Worm (Caenorhabditis elegans): ENCODE measurements around the gene str-18.
A peak's percentile ranks its signal among the peaks of the same experiment; 100 is the strongest.

The str-18 gene

DNA sequence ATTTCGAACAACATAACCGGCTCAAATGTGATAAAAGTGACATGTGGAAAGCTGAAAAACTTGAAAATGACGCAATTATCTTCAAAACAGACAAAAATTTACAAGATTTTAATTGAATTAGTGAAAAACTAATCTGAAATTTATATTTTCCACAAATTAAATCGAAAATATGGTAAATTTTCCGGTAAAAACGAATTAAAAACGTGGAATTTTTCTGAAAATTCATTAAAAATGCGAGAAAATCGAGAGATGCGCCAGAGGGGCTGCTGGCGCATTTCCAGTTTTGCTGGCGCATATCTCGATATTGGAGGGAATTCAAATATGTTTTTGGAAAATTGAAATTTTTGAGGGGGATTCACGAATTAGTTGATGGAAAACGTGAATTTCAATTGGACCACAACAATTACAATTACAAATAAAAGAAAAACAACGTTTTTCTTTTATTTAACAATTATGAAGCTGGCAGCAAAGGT lies 24.4 kb upstream of the str-18 start, which contains the start of the genes haf-3 and F57A10.2 (continued):
- TF ChIP-seq dpl-1 (GFP tag; optimal IDR thresholded peaks at IDR 0.05) (peak; percentile 99), snpc-1.2 (GFP tag; IDR thresholded peaks at IDR 0.05) (peak; percentile 70), zip-11 (GFP tag; IDR thresholded peaks at IDR 0.05) (no peak), saeg-2 (GFP tag; IDR thresholded peaks at IDR 0.05) (no peak), nhr-10 (tag; optimal IDR thresholded peaks at IDR 0.05) (no peak), daf-16 (GFP tag; optimal IDR thresholded peaks at IDR 0.05) (peak in 1 of 2 experiments; percentile 58), daf-16 (tag; optimal IDR thresholded peaks at IDR 0.05) (peak; percentile 42), daf-19 (GFP tag; conservative IDR thresholded peaks at IDR 0.05) (no peak), mdl-1 (tag; optimal IDR thresholded peaks at IDR 0.05) (peak in 1 of 2 experiments; percentile 21), nhr-11 (tag; optimal IDR thresholded peaks at IDR 0.05) (peak; percentile 79), nhr-76 (tag; optimal IDR thresholded peaks at IDR 0.05) (no peak), ztf-11 (tag; optimal IDR thresholded peaks at IDR 0.05) (no peak), php-3 (GFP tag; IDR thresholded peaks at IDR 0.05) (peak; percentile 68; the same call in 1 of the 2 replicates), dmd-8 (GFP tag; IDR thresholded peaks at IDR 0.05) (no peak), nhr-42 (GFP tag; IDR thresholded peaks at IDR 0.05) (no peak), tag-97 (GFP tag; IDR thresholded peaks at IDR 0.05) (no peak), daf-12 (tag; optimal IDR thresholded peaks at IDR 0.05) (no peak), ceh-28 (tag; optimal IDR thresholded peaks at IDR 0.05) (no peak), ceh-62 (tag; optimal IDR thresholded peaks at IDR 0.05) (no peak), cey-2 (tag; optimal IDR thresholded peaks at IDR 0.05; ENCODE audit: borderline replicate concordance, insufficient read depth) (no peak), fos-1 (tag; optimal IDR thresholded peaks at IDR 0.05) (no peak), zfp-2 (tag; optimal IDR thresholded peaks at IDR 0.05) (peak; percentile 10), R02D3.7 (tag; optimal IDR thresholded peaks at IDR 0.05) (no peak), mep-1 (tag; optimal IDR thresholded peaks at IDR 0.05) (peak; percentile 94), ceh-20 (GFP tag; IDR thresholded peaks at IDR 0.05) (no peak), ceh-32 (tag; optimal IDR thresholded peaks at IDR 0.05; ENCODE audit: poor library complexity) (peak; percentile 38), madf-9 (GFP tag; conservative IDR thresholded peaks at IDR 0.05) (peak; percentile 56; the same call in 1 of the 2 replicates), dve-1 (tag; optimal IDR thresholded peaks at IDR 0.05; ENCODE audit: insufficient read depth) (peak; percentile 95), F26F4.8 (GFP tag; conservative IDR thresholded peaks at IDR 0.05) (no peak), Y48G9A.11 (GFP tag; IDR thresholded peaks at IDR 0.05) (peak; percentile 75), unc-39 (tag; optimal IDR thresholded peaks at IDR 0.05) (no peak), aha-1 (tag) (peak; percentile 76), mes-2 (tag; optimal IDR thresholded peaks at IDR 0.05; ENCODE audit: poor library complexity, severe bottlenecking) (peak; percentile 93), arid-1 (GFP tag; conservative IDR thresholded peaks at IDR 0.05) (0 out of 2 replicates have a peak, but pooled peaks have one; percentile 37), nhr-237 (tag; optimal IDR thresholded peaks at IDR 0.05) (no peak), lin-38 (GFP tag; IDR thresholded peaks at IDR 0.05) (peak; percentile 90), hlh-11 (tag; optimal IDR thresholded peaks at IDR 0.05) (peak; percentile 82), lin-29 (GFP tag; IDR thresholded peaks at IDR 0.05) (peak; percentile 62; the same call in 1 of the 2 replicates), unc-62 (GFP tag; optimal IDR thresholded peaks at IDR 0.05 in 1 of 2) (no peak), unc-62 (tag; optimal IDR thresholded peaks at IDR 0.05) (no peak), spr-1 (tag; optimal IDR thresholded peaks at IDR 0.05) (peak; percentile 78), pqm-1 (tag; optimal IDR thresholded peaks at IDR 0.05) (no peak), ztf-7 (tag; optimal IDR thresholded peaks at IDR 0.05) (peak; percentile 81), nhr-102 (tag; optimal IDR thresholded peaks at IDR 0.05) (peak; percentile 92), egl-27 (tag; optimal IDR thresholded peaks at IDR 0.05) (no peak), vab-7 (GFP tag; IDR thresholded peaks at IDR 0.05) (peak; percentile 43; the same call in 1 of the 2 replicates), nhr-28 (tag; optimal IDR thresholded peaks at IDR 0.05) (peak; percentile 73), lin-13 (GFP tag; optimal IDR thresholded peaks at IDR 0.05) (peak; percentile 83), lsy-2 (tag; optimal IDR thresholded peaks at IDR 0.05) (peak in 1 of 2 experiments; percentile 95), nhr-25 (tag; optimal IDR thresholded peaks at IDR 0.05; ENCODE audit: borderline replicate concordance, insufficient read depth) (peak; percentile 9), ctbp-1 (GFP tag; IDR thresholded peaks at IDR 0.05) (peak; percentile 80; the same call in 1 of the 2 replicates), set-16 (GFP tag; IDR thresholded peaks at IDR 0.05) (no peak)
